Fruit fly (Drosophila melanogaster): ENCODE results near the gene pll.

Gene pll

dm6 chr3R:27281022-27281810 lies 28.2 kb upstream of the pll start (continued):
- peak; percentile 97 for TF ChIP-seq chn (GFP tag; optimal IDR thresholded peaks at IDR 0.05)
- peak; percentile 95 for TF ChIP-seq jing (GFP tag; optimal IDR thresholded peaks at IDR 0.05)
- peak; percentile 92 for TF ChIP-seq NC2β (GFP tag; optimal IDR thresholded peaks at IDR 0.05)
- TF ChIP-seq kah (GFP tag; optimal IDR thresholded peaks at IDR 0.05), result peak; percentile 70
- TF ChIP-seq CG17328 (GFP tag; IDR thresholded peaks at IDR 0.05), result peak; percentile 97
- peak; percentile 93 for TF ChIP-seq onecut (GFP tag; IDR thresholded peaks at IDR 0.05)
- peak; percentile 94 for TF ChIP-seq grau (tag; optimal IDR thresholded peaks at IDR 0.05)
- peak; percentile 88 for TF ChIP-seq CG13123 (GFP tag; optimal IDR thresholded peaks at IDR 0.05)
- peak; percentile 92 for TF ChIP-seq CG13775 (GFP tag; optimal IDR thresholded peaks at IDR 0.05)
- TF ChIP-seq CG11504 (tag; optimal IDR thresholded peaks at IDR 0.05), result peak; percentile 94
- peak; percentile 90 for TF ChIP-seq eyg (GFP tag; optimal IDR thresholded peaks at IDR 0.05)
- TF ChIP-seq Drgx (GFP tag; IDR thresholded peaks at IDR 0.05), result peak; percentile 98
- TF ChIP-seq HmgZ (tag; optimal IDR thresholded peaks at IDR 0.05), result peak; percentile 98
- TF ChIP-seq h (optimal IDR thresholded peaks at IDR 0.05), result no peak
- peak; percentile 97 for TF ChIP-seq sisA (GFP tag; IDR thresholded peaks at IDR 0.05)
- TF ChIP-seq Atf3 (GFP tag; optimal IDR thresholded peaks at IDR 0.05), result peak; percentile 93
- peak; percentile 92 for TF ChIP-seq CG10654 (GFP tag; optimal IDR thresholded peaks at IDR 0.05)
- TF ChIP-seq Ptx1 (GFP tag; IDR thresholded peaks at IDR 0.05), result peak; percentile 97
- TF ChIP-seq stc (GFP tag; IDR thresholded peaks at IDR 0.05), result peak; percentile 97
- TF ChIP-seq CG10543 (GFP tag; optimal IDR thresholded peaks at IDR 0.05), result peak; percentile 90
- TF ChIP-seq gcm2 (GFP tag; optimal IDR thresholded peaks at IDR 0.05), result peak; percentile 89
- TF ChIP-seq CG12219 (GFP tag; optimal IDR thresholded peaks at IDR 0.05), result peak; percentile 97
- TF ChIP-seq ken (GFP tag; IDR thresholded peaks at IDR 0.05), result peak; percentile 97
- peak; percentile 86 for TF ChIP-seq CG6654 (GFP tag; optimal IDR thresholded peaks at IDR 0.05)
- TF ChIP-seq nau (GFP tag; optimal IDR thresholded peaks at IDR 0.05), result peak; percentile 91
- peak; percentile 86 for TF ChIP-seq CG1024 (GFP tag; IDR thresholded peaks at IDR 0.05)
- peak; percentile 93 for TF ChIP-seq CG6175 (GFP tag; IDR thresholded peaks at IDR 0.05)
- TF ChIP-seq CG1832 (GFP tag; optimal IDR thresholded peaks at IDR 0.05), result peak; percentile 35
- peak; percentile 97 for TF ChIP-seq dysf (GFP tag; IDR thresholded peaks at IDR 0.05)
- TF ChIP-seq ssp (GFP tag; IDR thresholded peaks at IDR 0.05), result peak; percentile 88
- TF ChIP-seq CG32772 (GFP tag; IDR thresholded peaks at IDR 0.05), result peak; percentile 97
- peak; percentile 94 for TF ChIP-seq al (GFP tag; IDR thresholded peaks at IDR 0.05)
- peak; percentile 93 for TF ChIP-seq CG8944 (GFP tag; optimal IDR thresholded peaks at IDR 0.05)
- TF ChIP-seq CG6689 (GFP tag; IDR thresholded peaks at IDR 0.05), result peak; percentile 97
- peak; percentile 92 for TF ChIP-seq ems (GFP tag; optimal IDR thresholded peaks at IDR 0.05)
- peak; percentile 97 for TF ChIP-seq Fer1 (GFP tag; optimal IDR thresholded peaks at IDR 0.05)
- TF ChIP-seq Med (GFP tag), result peak; percentile 100
- TF ChIP-seq maf-S (GFP tag; optimal IDR thresholded peaks at IDR 0.05), result peak; percentile 88
- peak; percentile 75 for TF ChIP-seq Ets97D (GFP tag; optimal IDR thresholded peaks at IDR 0.05)
- peak; percentile 91 for TF ChIP-seq ERR (GFP tag; optimal IDR thresholded peaks at IDR 0.05)
- peak in 1 of 3 experiments; percentile 63 for TF ChIP-seq Stat92E (GFP tag; optimal IDR thresholded peaks at IDR 0.05)
- TF ChIP-seq CrebB (tag; optimal IDR thresholded peaks at IDR 0.05), result peak; percentile 96
- TF ChIP-seq CG30403 (GFP tag; optimal IDR thresholded peaks at IDR 0.05), result peak; percentile 94
- peak; percentile 78 for TF ChIP-seq CG4360 (GFP tag; IDR thresholded peaks at IDR 0.05)
- TF ChIP-seq Fer2 (tag; optimal IDR thresholded peaks at IDR 0.05), result peak; percentile 72
- peak; percentile 82 for TF ChIP-seq CG8478 (optimal IDR thresholded peaks at IDR 0.05)
- TF ChIP-seq br (optimal IDR thresholded peaks at IDR 0.05), result no peak
- TF ChIP-seq CTCF (GFP tag; optimal IDR thresholded peaks at IDR 0.05), result peak; percentile 66
- TF ChIP-seq ro (GFP tag; IDR thresholded peaks at IDR 0.05), result peak; percentile 88
- TF ChIP-seq phol (tag; optimal IDR thresholded peaks at IDR 0.05), result peak; percentile 91
- peak; percentile 72 for TF ChIP-seq CG8290 (GFP tag; optimal IDR thresholded peaks at IDR 0.05)
- TF ChIP-seq CG8290 (tag; optimal IDR thresholded peaks at IDR 0.05), result peak in 1 of 2 experiments; percentile 100
- peak; percentile 93 for TF ChIP-seq CG9215 (GFP tag; IDR thresholded peaks at IDR 0.05)

Data from whole organism, embryonic.